Fruit fly (Drosophila melanogaster) whole organism, embryonic: Measurements from ENCODE around the gene CG10431.

Experiments
- CG10267 ChIP-seq: fragments of 200-800 bp; sonication (Bioruptor generic); optimal IDR thresholded peaks from 2 replicates; lab custom pipeline; 2018; ENCODE audit warnings: missing biosample characterization, mild to moderate bottlenecking, missing genetic modification characterization, moderate library complexity
- CG10654 ChIP-seq: fragments of 200-800 bp; sonication (Bioruptor generic); optimal IDR thresholded peaks from 2 replicates; lab custom pipeline; 2016; ENCODE audit warnings: missing biosample characterization, missing genetic modification characterization
- CG11456 ChIP-seq: fragments of 200-800 bp; sonication (Bioruptor generic); IDR thresholded peaks from 3 replicates; pipeline ENCODE4 v1.3.6; 2022; ENCODE audit warnings: missing biosample characterization, missing genetic modification characterization
- CG11695 ChIP-seq: fragments of 200-800 bp; sonication (Bioruptor generic); IDR thresholded peaks from 3 replicates; pipeline ENCODE4 v1.3.6; 2022; ENCODE audit warnings: missing biosample characterization, missing genetic modification characterization
- CG12299 ChIP-seq: fragments of 200-800 bp; sonication (Bioruptor generic); optimal IDR thresholded peaks from 2 replicates; lab custom pipeline; 2018; ENCODE audit warnings: missing biosample characterization, mild to moderate bottlenecking, missing genetic modification characterization
- CG12942 ChIP-seq: fragments of 200-800 bp; sonication (Bioruptor generic); optimal IDR thresholded peaks from 3 replicates; lab custom pipeline; 2016; ENCODE audit warnings: missing biosample characterization, missing genetic modification characterization
- CG13424 ChIP-seq: fragments of 200-800 bp; sonication (Bioruptor generic); optimal IDR thresholded peaks from 2 replicates; lab custom pipeline; 2019; ENCODE audit warnings: missing biosample characterization, mild to moderate bottlenecking, missing genetic modification characterization, moderate library complexity
- CG14965 ChIP-seq: fragments of 200-800 bp; sonication (Bioruptor generic); optimal IDR thresholded peaks from 2 replicates; lab custom pipeline; 2016; ENCODE audit warnings: missing biosample characterization, missing genetic modification characterization, borderline replicate concordance
- CG15011 ChIP-seq: fragments of 200-800 bp; sonication (Bioruptor generic); optimal IDR thresholded peaks from 3 replicates; lab custom pipeline; 2018; ENCODE audit warnings: missing biosample characterization, mild to moderate bottlenecking, missing genetic modification characterization
- CG18262 ChIP-seq: fragments of 200-800 bp; optimal IDR thresholded peaks from 3 replicates; lab custom pipeline; 2019; ENCODE audit warnings: missing biosample characterization, mild to moderate bottlenecking, missing genetic modification characterization, moderate library complexity
- CG18599 ChIP-seq: fragments of 200-800 bp; sonication (Bioruptor generic); optimal IDR thresholded peaks from 3 replicates; lab custom pipeline; 2017; ENCODE audit warnings: missing biosample characterization, missing genetic modification characterization, mild to moderate bottlenecking, moderate library complexity, missing genetic modification reagents
- CG2129 ChIP-seq: fragments of 200-800 bp; sonication (Bioruptor generic); IDR thresholded peaks from 2 replicates; pipeline ENCODE4 v1.3.6; 2022; ENCODE audit warnings: missing biosample characterization, missing genetic modification characterization; ENCODE audit not compliant: partially characterized antibody
- CG2678 ChIP-seq: fragments of 200-800 bp; sonication (Bioruptor generic); optimal IDR thresholded peaks from 3 replicates; lab custom pipeline; 2019; ENCODE audit warnings: missing biosample characterization, mild to moderate bottlenecking, missing genetic modification characterization, moderate library complexity
- CG2712 ChIP-seq: fragments of 200-800 bp; optimal IDR thresholded peaks from 3 replicates; lab custom pipeline; 2019; ENCODE audit warnings: missing biosample characterization, mild to moderate bottlenecking, missing genetic modification characterization, moderate library complexity
- CG3163 ChIP-seq: fragments of 200-800 bp; sonication (Bioruptor generic); optimal IDR thresholded peaks from 3 replicates; lab custom pipeline; 2016; ENCODE audit warnings: missing biosample characterization, missing genetic modification characterization
- CG3995 ChIP-seq: fragments of 200-800 bp; sonication (Bioruptor generic); optimal IDR thresholded peaks from 3 replicates; lab custom pipeline; 2016; ENCODE audit warnings: missing biosample characterization, missing genetic modification characterization
- CG4328 ChIP-seq: fragments of 200-800 bp; sonication (Bioruptor generic); optimal IDR thresholded peaks from 3 replicates; lab custom pipeline; 2017; ENCODE audit warnings: missing biosample characterization, missing genetic modification reagents, missing genetic modification characterization
- CG4730 ChIP-seq: fragments of 200-800 bp; sonication (Bioruptor generic); IDR thresholded peaks from 2 replicates; pipeline ENCODE4 v1.3.6; 2022; ENCODE audit warnings: missing biosample characterization, missing genetic modification characterization
- CG6175 ChIP-seq: fragments of 200-800 bp; sonication (Bioruptor generic); IDR thresholded peaks from 3 replicates; pipeline ENCODE4 v1.3.6; 2022; ENCODE audit warnings: missing biosample characterization, missing genetic modification characterization
- CG6654 ChIP-seq: fragments of 200-800 bp; sonication (Bioruptor generic); optimal IDR thresholded peaks from 2 replicates; lab custom pipeline; 2017; ENCODE audit warnings: missing biosample characterization, mild to moderate bottlenecking, missing genetic modification characterization
- CG8924 ChIP-seq: fragments of 200-800 bp; optimal IDR thresholded peaks from 3 replicates; lab custom pipeline; 2019; ENCODE audit warnings: missing biosample characterization, mild to moderate bottlenecking, missing genetic modification characterization, moderate library complexity
- CG9797 ChIP-seq: fragments of 200-800 bp; sonication (Bioruptor generic); optimal IDR thresholded peaks from 3 replicates; lab custom pipeline; 2018; ENCODE audit warnings: missing biosample characterization, mild to moderate bottlenecking, missing genetic modification characterization
- Chrac-16 ChIP-seq: fragments of 200-800 bp; sonication (Bioruptor generic); optimal IDR thresholded peaks from 3 replicates; lab custom pipeline; 2016; ENCODE audit warnings: missing biosample characterization, missing genetic modification characterization
- D19B ChIP-seq: fragments of 200-800 bp; sonication (Bioruptor generic); optimal IDR thresholded peaks from 2 replicates; lab custom pipeline; 2017; ENCODE audit warnings: missing biosample characterization, mild to moderate bottlenecking, missing genetic modification characterization
- Dek ChIP-seq: fragments of 200-800 bp; sonication (Bioruptor generic); optimal IDR thresholded peaks from 3 replicates; lab custom pipeline; 2019; ENCODE audit warnings: missing biosample characterization, mild to moderate bottlenecking, missing genetic modification characterization, moderate library complexity
- Doc2 ChIP-seq: fragments of 200-800 bp; sonication (Bioruptor generic); IDR thresholded peaks from 2 replicates; pipeline ENCODE4 v1.3.6; 2022; ENCODE audit warnings: missing biosample characterization, missing genetic modification characterization
- MESR4 ChIP-seq: fragments of 200-800 bp; sonication (Bioruptor generic); optimal IDR thresholded peaks from 2 replicates; lab custom pipeline; 2018; ENCODE audit warnings: missing biosample characterization, mild to moderate bottlenecking, missing genetic modification characterization, moderate library complexity
- Nf-YA ChIP-seq: fragments of 200-800 bp; sonication (Bioruptor generic); IDR thresholded peaks from 2 replicates; pipeline ENCODE4 v1.3.6; 2022; ENCODE audit warnings: missing biosample characterization, missing genetic modification characterization
- Oaz ChIP-seq: fragments of 200-800 bp; sonication (Bioruptor generic); IDR thresholded peaks from 2 replicates; pipeline ENCODE4 v1.3.6; 2022; ENCODE audit warnings: missing biosample characterization, missing genetic modification characterization
- Xbp1 ChIP-seq: fragments of 200-800 bp; sonication (Bioruptor generic); optimal IDR thresholded peaks from 3 replicates; lab custom pipeline; 2016; ENCODE audit warnings: missing biosample characterization, mild to moderate bottlenecking, missing genetic modification characterization
- amos ChIP-seq: fragments of 200-800 bp; sonication (Bioruptor generic); IDR thresholded peaks from 2 replicates; pipeline ENCODE4 v1.3.6; 2022; ENCODE audit warnings: missing biosample characterization, missing genetic modification characterization; ENCODE audit not compliant: partially characterized antibody
- ara ChIP-seq: fragments of 200-800 bp; sonication (Bioruptor generic); IDR thresholded peaks from 2 replicates; pipeline ENCODE4 v1.3.6; 2022; ENCODE audit warnings: missing biosample characterization, missing genetic modification characterization
- cg ChIP-seq: fragments of 200-800 bp; sonication (Bioruptor generic); optimal IDR thresholded peaks from 3 replicates; lab custom pipeline; 2019; ENCODE audit warnings: missing biosample characterization, mild to moderate bottlenecking, missing genetic modification characterization, moderate library complexity
- chif ChIP-seq, 2 experiments: fragments of 200-800 bp; sonication (Bioruptor generic); optimal IDR thresholded peaks; 3 replicates each; lab custom pipeline; 2016; ENCODE audit warnings: missing biosample characterization in 2 of 2, missing genetic modification characterization in 2 of 2
- chm ChIP-seq: fragments of 200-800 bp; sonication (Bioruptor generic); IDR thresholded peaks from 2 replicates; pipeline ENCODE4 v1.3.6; 2022; ENCODE audit warnings: missing biosample characterization, missing genetic modification characterization
- corto ChIP-seq: fragments of 200-800 bp; sonication (Bioruptor generic); optimal IDR thresholded peaks from 2 replicates; lab custom pipeline; 2016; ENCODE audit warnings: missing biosample characterization, mild to moderate bottlenecking, missing genetic modification characterization, moderate library complexity
- da ChIP-seq: fragments of 200-800 bp; sonication (Bioruptor generic); optimal IDR thresholded peaks from 2 replicates; lab custom pipeline; 2016; ENCODE audit warnings: missing biosample characterization, missing genetic modification characterization
- gfzf ChIP-seq: fragments of 200-800 bp; sonication (Bioruptor generic); optimal IDR thresholded peaks from 2 replicates; lab custom pipeline; 2016; ENCODE audit warnings: missing biosample characterization, mild to moderate bottlenecking, missing genetic modification characterization, moderate library complexity
- gro ChIP-seq: fragments of 200-800 bp; sonication (Bioruptor generic); optimal IDR thresholded peaks from 2 replicates; lab custom pipeline; 2016; ENCODE audit warnings: missing biosample characterization, missing genetic modification characterization
- gt ChIP-seq: fragments of 200-800 bp; sonication (Bioruptor generic); IDR thresholded peaks from 2 replicates; pipeline ENCODE4 v1.3.6; 2022; ENCODE audit warnings: missing biosample characterization, missing genetic modification characterization
- h ChIP-seq: fragments of >200 bp; optimal IDR thresholded peaks from 2 replicates; lab custom pipeline; 2017
- hkb ChIP-seq, 2 experiments: fragments of 200-800 bp in 1 of 2; fragments of >200 bp in 1 of 2; sonication (Bioruptor generic) in 1 of 2; IDR thresholded peaks in 1 of 2; optimal IDR thresholded peaks in 1 of 2; 2 replicates each; pipeline versions ENCODE4 v1.3.6 to Lab custom; 2017 to 2022; ENCODE audit warnings: missing biosample characterization in 1 of 2, missing genetic modification characterization in 1 of 2
- jigr1 ChIP-seq: fragments of 200-800 bp; sonication (Bioruptor generic); IDR thresholded peaks from 3 replicates; pipeline ENCODE4 v1.3.6; 2022; ENCODE audit warnings: missing biosample characterization, missing genetic modification characterization
- p53 ChIP-seq: fragments of 200-800 bp; sonication (Bioruptor generic); optimal IDR thresholded peaks from 2 replicates; lab custom pipeline; 2016; ENCODE audit warnings: missing biosample characterization, missing genetic modification characterization
- pan ChIP-seq, 4 experiments: fragments of >200 bp in 3 of 4; fragments of 200-800 bp in 1 of 4; sonication (Bioruptor generic) in 1 of 4; optimal IDR thresholded peaks in 3 of 4; IDR thresholded peaks in 1 of 4; 2 replicates each; pipeline versions ENCODE4 v1.3.6 to Lab custom; 2017 to 2022; ENCODE audit warnings: missing biosample characterization in 2 of 4, missing genetic modification characterization in 2 of 4, mixed read lengths in 1 of 4
- peb ChIP-seq: fragments of 200-800 bp; sonication (Bioruptor generic); IDR thresholded peaks from 2 replicates; pipeline ENCODE4 v1.3.6; 2022; ENCODE audit warnings: missing biosample characterization, missing genetic modification characterization
- pum ChIP-seq: fragments of 200-800 bp; sonication (Bioruptor generic); optimal IDR thresholded peaks from 2 replicates; lab custom pipeline; 2016; ENCODE audit warnings: missing biosample characterization, missing genetic modification characterization
- so ChIP-seq: fragments of 200-800 bp; sonication (Bioruptor generic); IDR thresholded peaks from 3 replicates; pipeline ENCODE4 v1.3.6; 2022; ENCODE audit warnings: missing biosample characterization, missing genetic modification characterization
- yki ChIP-seq: fragments of >200 bp; optimal IDR thresholded peaks from 3 replicates; lab custom pipeline; 2018

The CG10431 gene

dm6 chr2L:18974063-18974779 is at the start of gene CG10431, which contains the start of gene L2HGDH (continued):
- no peak for TF ChIP-seq cg (GFP tag; lab: Kevin White, UChicago)
- TF ChIP-seq CG4730 (GFP tag; lab: Robert Waterston, UW) = no peak
- peak; percentile 60 for TF ChIP-seq Chrac-16 (GFP tag; lab: Kevin White, UChicago)
- TF ChIP-seq Doc2 (GFP tag; lab: Robert Waterston, UW) = no peak
- no peak for TF ChIP-seq jigr1
- no peak for TF ChIP-seq h (lab: Kevin White, UChicago)
- peak; percentile 98 for TF ChIP-seq CG10267 (tag; lab: Kevin White, UChicago)
- TF ChIP-seq CG2678 (tag; lab: Kevin White, UChicago) = peak; percentile 75
- TF ChIP-seq CG18262 (tag; lab: Kevin White, UChicago) = peak; percentile 69
- 0 out of 3 replicates have a peak, but pooled peaks have one; percentile 32 for TF ChIP-seq so (GFP tag; lab: Robert Waterston, UW)
- no peak for TF ChIP-seq Oaz (GFP tag; lab: Robert Waterston, UW)
- peak; percentile 85 for TF ChIP-seq CG8924 (tag; lab: Kevin White, UChicago)
- no peak for TF ChIP-seq chm (GFP tag; lab: Robert Waterston, UW)
- no peak for TF ChIP-seq gt (GFP tag; lab: Robert Waterston, UW)
- no peak for TF ChIP-seq yki (lab: Kevin White, UChicago)
- TF ChIP-seq CG13424 (tag; lab: Kevin White, UChicago) = peak; percentile 75
- TF ChIP-seq corto (GFP tag; lab: Kevin White, UChicago) = no peak
- no peak for TF ChIP-seq CG3163
- no peak for TF ChIP-seq CG14965
- peak; percentile 37; the same call in 1 of the 2 replicates for TF ChIP-seq amos (GFP tag; lab: Robert Waterston, UW)
- TF ChIP-seq gfzf (GFP tag; lab: Kevin White, UChicago) = peak; percentile 70
- TF ChIP-seq CG15011 (GFP tag; lab: Kevin White, UChicago) = peak; percentile 2
- TF ChIP-seq MESR4 (GFP tag; lab: Kevin White, UChicago) = peak; percentile 54
- 0 out of 2 replicates have a peak, but pooled peaks have one; percentile 20 for TF ChIP-seq ara (GFP tag; lab: Robert Waterston, UW)
- TF ChIP-seq CG10654 (GFP tag; lab: Kevin White, UChicago) = peak; percentile 47
- no peak for TF ChIP-seq CG6654 (GFP tag; lab: Kevin White, UChicago)
- peak; percentile 34 for TF ChIP-seq CG12942
- peak; percentile 15 for TF ChIP-seq D19B (GFP tag; lab: Kevin White, UChicago)
- TF ChIP-seq CG4328 (GFP tag; lab: Kevin White, UChicago) = peak; percentile 56
- TF ChIP-seq gro = peak; percentile 46
- TF ChIP-seq da = no peak
- TF ChIP-seq CG18599 (GFP tag; lab: Kevin White, UChicago) = peak; percentile 76
- peak; percentile 65 for TF ChIP-seq CG12299 (tag; lab: Kevin White, UChicago)
- no peak for TF ChIP-seq Nf-YA (GFP tag; lab: Robert Waterston, UW)
- peak in 1 of 2 experiments; percentile 31 for TF ChIP-seq chif (GFP tag; optimal IDR thresholded peaks at IDR 0.05; lab: Kevin White, UChicago)
- TF ChIP-seq CG3995 (GFP tag; lab: Kevin White, UChicago) = peak; percentile 56
- no peak for TF ChIP-seq CG11695 (GFP tag; lab: Robert Waterston, UW)
- no peak for TF ChIP-seq p53 (GFP tag; lab: Kevin White, UChicago)
- TF ChIP-seq pum (GFP tag; lab: Kevin White, UChicago) = peak; percentile 33
- TF ChIP-seq hkb (optimal IDR thresholded peaks at IDR 0.05; lab: Kevin White, UChicago) = peak; percentile 26
- TF ChIP-seq hkb (GFP tag; IDR thresholded peaks at IDR 0.05; lab: Robert Waterston, UW) = no peak
- peak; percentile 68 for TF ChIP-seq Xbp1
- peak; percentile 28 for TF ChIP-seq Dek
- no peak for TF ChIP-seq peb (GFP tag; lab: Robert Waterston, UW)
- no peak for TF ChIP-seq CG11456 (GFP tag; lab: Robert Waterston, UW)
- peak; percentile 65 for TF ChIP-seq CG9797 (GFP tag; lab: Kevin White, UChicago)
- TF ChIP-seq CG6175 (GFP tag; lab: Robert Waterston, UW) = no peak
- no peak for TF ChIP-seq pan (optimal IDR thresholded peaks at IDR 0.05; lab: Kevin White, UChicago)
- peak in 1 of 2 experiments; percentile 19 for TF ChIP-seq pan (GFP tag; optimal IDR thresholded peaks at IDR 0.05 in 1 of 2, IDR thresholded peaks at IDR 0.05 in 1 of 2)
- no peak for TF ChIP-seq CG2129
- TF ChIP-seq CG2712 = peak; percentile 77
